Fruit fly (Drosophila melanogaster) whole organism: Measurements from ENCODE around the gene CG43331.

Source experiments
- CG8478 ChIP-seq: fragments of >200 bp; optimal IDR thresholded peaks from 2 replicates; lab custom pipeline; 2018; ENCODE audit warnings: inconsistent platforms
- Dll ChIP-seq: fragments of >200 bp; optimal IDR thresholded peaks from 2 replicates; lab custom pipeline; 2017
- EcR ChIP-seq, 2 experiments: fragments of >200 bp; optimal IDR thresholded peaks; 2 replicates each; lab custom pipeline; 2017; ENCODE audit warnings: missing biosample characterization in 2 of 2, missing genetic modification characterization in 2 of 2, missing genetic modification reagents in 2 of 2
- pan ChIP-seq: fragments of >200 bp; optimal IDR thresholded peaks from 2 replicates; lab custom pipeline; 2017
- psq ChIP-seq: fragments of >200 bp; optimal IDR thresholded peaks from 2 replicates; lab custom pipeline; 2017
- usp ChIP-seq: fragments of >200 bp; optimal IDR thresholded peaks from 2 replicates; lab custom pipeline; 2017; ENCODE audit warnings: missing biosample characterization, missing genetic modification characterization, mixed read lengths

Gene CG43331

DNA sequence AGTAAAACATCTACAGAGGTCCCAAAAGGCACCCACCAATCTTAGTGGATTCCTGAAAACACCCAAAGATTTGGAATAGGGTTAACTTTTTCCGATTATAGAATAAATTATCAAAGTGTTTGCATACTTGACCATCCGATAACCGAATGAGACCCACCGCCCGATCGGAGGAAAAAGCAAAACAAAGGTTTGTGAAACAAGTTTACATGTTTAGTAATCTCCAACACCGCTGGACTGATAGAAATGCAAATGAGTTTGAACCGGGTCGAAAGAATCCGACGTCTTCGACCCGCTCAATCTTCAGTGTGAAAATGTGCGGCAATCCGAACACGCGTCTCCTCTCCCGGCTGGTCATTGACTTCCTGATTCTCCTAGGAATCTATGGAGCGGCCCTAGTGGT, 35.1 kb downstream of the CG43331 start, which contains the start of gene CG11437:
Gene CG11437 (plus strand): TSS at position 301 of the 400 bp plus-strand sequence.
- TF ChIP-seq usp (GFP tag; lab: Kevin White, UChicago) (no peak), Dll (lab: Kevin White, UChicago) (no peak), psq (lab: Kevin White, UChicago) (no peak), CG8478 (lab: Kevin White, UChicago) (no peak)

DNA sequence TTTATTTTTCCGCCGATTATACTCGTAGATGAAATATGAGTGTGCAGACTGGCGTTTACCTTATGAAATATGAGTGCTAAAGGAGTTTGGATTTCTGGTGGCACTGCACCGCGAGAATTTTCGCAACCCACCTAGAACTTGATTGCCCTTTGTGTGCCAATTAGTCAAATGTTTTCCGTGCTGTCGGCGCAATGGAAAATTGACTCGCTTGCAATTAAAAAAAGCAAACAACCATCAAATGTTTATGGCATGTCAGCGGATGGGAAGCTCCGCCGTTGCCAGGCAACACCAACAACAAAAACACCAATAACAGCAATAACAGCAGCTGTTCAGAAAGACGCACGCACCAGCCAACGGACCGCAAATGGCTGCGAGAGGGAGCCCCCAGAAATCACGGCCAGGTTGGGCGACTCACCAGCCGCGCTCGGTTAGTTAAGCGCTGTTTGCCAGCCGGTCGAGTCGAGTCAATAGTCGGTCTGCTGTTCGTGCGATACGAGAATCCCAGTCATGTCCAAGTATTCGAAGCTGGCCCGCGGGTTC, 37.2 kb downstream of the CG43331 start:
- TF ChIP-seq usp (GFP tag; lab: Kevin White, UChicago) (no peak), Dll (lab: Kevin White, UChicago) (no peak), psq (lab: Kevin White, UChicago) (no peak), pan (lab: Kevin White, UChicago) (no peak)

DNA sequence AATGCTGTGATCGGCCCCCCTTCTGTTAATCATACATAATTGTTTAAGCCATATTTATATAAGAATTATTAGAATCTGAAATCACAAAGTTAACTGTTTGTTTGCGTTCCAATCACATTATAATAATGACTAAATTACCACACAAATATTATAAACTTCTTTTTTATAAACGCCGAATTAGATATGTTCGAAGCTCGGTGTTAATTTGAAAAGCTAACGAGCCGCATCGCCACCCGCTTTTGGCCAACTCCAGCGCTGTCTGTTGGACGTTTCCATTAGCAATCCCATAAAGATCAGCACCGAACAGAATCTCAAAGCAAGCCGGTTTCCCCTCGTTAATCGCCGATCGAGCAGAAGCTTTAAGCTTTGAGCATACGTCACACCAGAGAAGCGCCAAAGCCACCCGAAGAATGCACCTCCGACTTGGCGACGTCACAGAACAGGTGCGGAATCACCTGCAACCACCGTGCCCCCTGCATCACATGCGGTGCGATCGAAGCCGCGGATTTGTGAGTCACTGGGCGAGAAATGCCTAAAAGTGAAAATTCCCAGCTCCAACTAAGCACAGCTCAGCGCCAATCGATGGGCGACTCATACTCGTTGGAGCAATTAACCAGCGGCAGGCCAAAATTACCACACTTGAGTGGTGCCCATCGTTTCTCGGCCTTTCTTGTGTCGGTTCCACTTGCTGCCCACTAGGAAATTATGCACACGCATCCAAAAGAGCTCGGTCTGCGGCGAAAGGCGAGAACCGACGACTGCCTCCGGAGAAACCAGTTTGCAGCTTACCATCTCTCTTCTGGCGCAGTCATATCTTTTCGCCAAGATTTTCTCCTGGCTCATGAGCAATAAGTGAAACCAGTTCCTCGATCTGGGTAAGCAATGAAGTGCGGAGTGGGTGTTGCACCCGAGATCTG, 37.9 kb downstream of the CG43331 start, which contains the start of gene CG11438:
Gene CG11438 (plus strand): TSS at position 134 of the 917 bp plus-strand sequence.
- peak; percentile 11 for TF ChIP-seq Dll (lab: Kevin White, UChicago)
- TF ChIP-seq CG8478 (lab: Kevin White, UChicago): no peak

DNA sequence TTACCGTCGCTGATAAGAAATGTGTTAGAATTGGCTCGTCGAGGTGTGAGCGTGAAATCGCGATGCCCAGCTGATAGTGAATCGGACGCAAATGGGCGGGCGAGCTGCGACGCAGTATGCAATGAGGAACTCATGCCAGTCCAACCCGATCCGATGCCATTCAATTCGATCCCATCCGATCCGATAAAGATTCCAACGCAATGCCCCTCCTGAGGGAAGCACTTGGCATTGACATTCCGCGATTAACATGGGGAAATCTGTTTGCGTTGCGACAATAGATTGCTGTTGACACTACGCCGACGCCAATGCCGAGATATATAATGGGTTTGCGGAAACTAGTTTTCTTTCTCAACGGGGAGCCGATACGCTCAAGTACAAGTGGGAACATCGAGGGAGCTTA, 40.2 kb downstream of the CG43331 start:
- TF ChIP-seq pan (lab: Kevin White, UChicago) (no peak), CG8478 (lab: Kevin White, UChicago) (no peak), EcR (GFP tag; optimal IDR thresholded peaks at IDR 0.05; lab: Kevin White, UChicago) (no peak), Dll (lab: Kevin White, UChicago) (no peak)

DNA sequence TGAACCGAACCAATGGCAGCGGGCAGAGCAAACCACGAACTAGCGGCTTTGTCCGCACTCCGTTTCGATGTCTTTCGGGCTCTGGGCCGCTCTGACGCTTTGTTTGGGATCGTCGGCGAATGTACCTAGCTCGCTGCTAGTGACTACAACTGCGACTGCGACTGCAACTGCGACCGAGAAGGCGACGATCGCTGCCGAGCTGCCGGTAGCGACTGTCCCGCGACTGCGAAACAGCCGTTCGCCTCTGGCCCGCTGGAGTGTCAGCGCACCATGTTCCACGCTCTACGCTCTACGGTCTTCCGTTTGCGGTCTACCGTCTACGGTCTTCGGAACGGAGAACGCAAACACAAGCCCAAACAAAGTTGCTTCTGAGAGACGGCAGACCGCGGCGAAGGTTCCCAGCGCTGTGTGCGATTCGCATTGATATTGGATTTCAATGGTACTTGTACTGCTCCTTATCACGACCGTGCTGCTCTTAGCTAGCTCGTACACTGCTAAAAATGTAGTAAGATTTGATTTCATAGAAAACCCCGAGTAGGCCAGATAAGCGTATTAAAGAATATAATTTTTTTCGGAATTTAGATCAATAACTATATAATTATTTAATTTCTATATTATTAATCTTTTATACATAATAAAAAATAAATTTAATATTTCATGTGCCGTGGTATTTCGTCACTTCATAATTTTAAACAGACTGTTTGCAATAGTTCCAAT, 42.6 kb downstream of the CG43331 start, which contains the start of gene laza:
Gene laza (minus strand): TSS at position 214 of the 717 bp plus-strand sequence.
- TF ChIP-seq psq (lab: Kevin White, UChicago) (no peak), usp (GFP tag; lab: Kevin White, UChicago) (no peak), CG8478 (lab: Kevin White, UChicago) (no peak), pan (lab: Kevin White, UChicago) (no peak), Dll (lab: Kevin White, UChicago) (no peak), EcR (GFP tag; optimal IDR thresholded peaks at IDR 0.05; lab: Kevin White, UChicago) (no peak)

DNA sequence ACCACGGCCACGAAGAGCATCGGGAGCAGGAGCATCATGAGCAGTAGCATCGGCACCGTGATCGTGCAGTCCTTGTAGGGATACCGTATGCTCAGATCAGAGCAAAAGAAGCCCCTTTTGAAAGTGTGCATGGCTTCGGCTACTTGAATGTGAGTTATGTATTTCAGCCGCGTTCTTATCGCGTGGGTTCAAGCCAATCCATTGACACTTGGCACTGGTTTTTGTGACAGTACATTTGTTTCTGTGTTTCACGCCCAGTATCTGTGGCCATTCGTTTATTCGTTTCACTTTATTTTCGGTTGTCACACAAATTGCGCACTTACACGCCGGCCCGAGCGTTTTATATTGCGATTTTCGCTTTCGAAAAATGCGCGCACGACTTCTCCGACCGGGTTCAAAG, 43.2 kb downstream of the CG43331 start:
- TF ChIP-seq Dll (lab: Kevin White, UChicago) (no peak), psq (lab: Kevin White, UChicago) (no peak), CG8478 (lab: Kevin White, UChicago) (no peak), usp (GFP tag; lab: Kevin White, UChicago) (no peak), pan (lab: Kevin White, UChicago) (no peak), EcR (GFP tag; optimal IDR thresholded peaks at IDR 0.05; lab: Kevin White, UChicago) (no peak)

DNA sequence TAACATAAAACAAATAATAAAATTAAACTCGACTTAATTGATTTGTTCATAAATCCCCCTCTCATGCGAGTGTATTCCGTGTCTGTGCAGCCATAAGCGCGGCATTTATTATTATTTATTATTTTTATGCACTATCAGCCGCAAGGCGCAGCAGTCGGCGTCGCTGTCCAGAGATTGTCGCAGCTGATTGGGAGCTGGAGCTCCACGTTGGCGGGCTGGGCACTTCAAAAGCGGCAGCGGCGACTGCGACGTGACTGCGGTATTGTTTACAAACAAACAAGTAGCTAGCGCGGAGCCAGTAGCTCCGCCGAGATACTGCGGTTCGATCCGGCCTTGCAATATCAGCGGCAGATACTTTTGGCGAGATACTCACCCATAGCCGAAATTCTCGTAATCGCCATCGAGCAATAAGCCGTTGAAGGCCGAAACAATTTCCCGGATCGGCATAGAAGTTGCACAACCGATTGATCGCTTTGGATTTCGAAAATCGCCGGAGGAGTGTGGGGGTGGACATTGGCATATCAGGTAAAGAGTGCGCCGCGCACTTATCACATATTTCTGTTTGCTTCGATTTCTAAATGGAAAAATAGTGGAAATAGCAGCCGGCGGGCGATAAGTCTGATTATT, 44.6 kb downstream of the CG43331 start:
- TF ChIP-seq CG8478 (lab: Kevin White, UChicago): no peak
- TF ChIP-seq EcR (GFP tag; optimal IDR thresholded peaks at IDR 0.05; lab: Kevin White, UChicago): no peak
- TF ChIP-seq Dll (lab: Kevin White, UChicago): no peak
- TF ChIP-seq usp (GFP tag; lab: Kevin White, UChicago): no peak
- TF ChIP-seq pan (lab: Kevin White, UChicago): no peak
- no peak for TF ChIP-seq psq (lab: Kevin White, UChicago)

DNA sequence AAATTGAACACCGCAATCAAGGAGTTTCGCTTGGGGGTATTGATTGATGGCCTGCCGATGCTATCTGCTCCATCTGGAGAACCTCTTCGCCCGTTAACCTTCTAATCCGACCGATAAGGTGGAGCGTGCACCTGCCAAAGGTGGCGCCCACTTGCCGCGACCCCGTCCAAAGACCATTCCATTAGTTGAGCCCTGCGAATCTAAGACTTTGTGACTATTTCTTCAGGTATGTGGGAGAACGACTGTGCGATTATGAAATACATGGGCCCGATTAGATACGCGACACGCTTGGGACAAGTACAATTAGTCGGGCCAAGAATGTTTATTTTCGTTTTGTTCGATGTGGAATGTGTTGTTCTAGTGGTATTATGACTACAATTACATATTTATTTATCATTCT, 45.4 kb downstream of the CG43331 start:
- TF ChIP-seq pan (lab: Kevin White, UChicago) (no peak), CG8478 (lab: Kevin White, UChicago) (no peak), EcR (GFP tag; optimal IDR thresholded peaks at IDR 0.05; lab: Kevin White, UChicago) (no peak), usp (GFP tag; lab: Kevin White, UChicago) (no peak)

DNA sequence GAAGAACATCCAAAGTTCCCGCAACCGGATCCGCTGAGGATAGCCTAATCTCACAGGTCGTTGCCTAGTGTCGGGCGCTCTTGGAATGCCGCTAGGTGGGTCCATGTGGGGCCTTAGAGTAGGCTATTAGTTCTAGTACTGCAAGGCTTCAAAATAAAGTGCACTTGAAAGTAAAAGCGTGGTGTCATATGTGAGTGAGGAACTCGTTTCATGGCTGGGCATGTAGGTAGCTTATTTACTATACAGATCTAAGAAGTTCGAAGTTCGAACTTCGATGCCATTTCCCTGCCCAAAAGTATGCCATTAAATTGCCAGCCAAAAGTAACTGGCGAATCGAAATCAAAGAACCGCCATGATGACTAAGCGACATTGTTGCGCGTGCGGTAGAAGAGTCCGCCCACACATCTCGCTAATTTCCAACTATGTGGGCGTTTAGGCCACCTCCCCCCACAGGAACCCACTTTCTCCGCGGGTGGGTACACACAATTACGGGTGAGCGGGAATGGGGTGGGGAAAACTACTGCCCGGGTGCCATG, 47.6 kb downstream of the CG43331 start:
- TF ChIP-seq CG8478 (lab: Kevin White, UChicago) (no peak), EcR (GFP tag; optimal IDR thresholded peaks at IDR 0.05; lab: Kevin White, UChicago) (no peak), usp (GFP tag; lab: Kevin White, UChicago) (no peak), psq (lab: Kevin White, UChicago) (no peak), Dll (lab: Kevin White, UChicago) (no peak), pan (lab: Kevin White, UChicago) (no peak)

DNA sequence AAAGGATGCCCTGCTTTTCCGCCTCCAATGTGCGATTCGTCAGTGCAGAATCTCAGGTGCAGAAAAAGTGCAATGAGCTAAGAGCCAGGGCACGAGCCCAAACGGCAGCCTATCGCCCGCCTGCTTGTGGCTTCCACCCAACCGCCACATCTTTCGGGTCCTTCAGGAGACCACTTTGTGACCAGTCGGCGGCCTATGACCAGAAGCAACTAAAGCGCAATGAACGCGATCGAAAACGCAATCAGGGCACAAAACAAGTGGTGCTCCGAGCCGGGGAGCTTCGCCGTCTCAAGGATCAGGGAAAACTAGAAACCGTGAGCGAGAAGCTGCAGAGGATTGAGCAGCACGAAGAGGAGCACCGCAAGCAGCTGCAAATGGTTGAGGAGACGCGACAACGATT, 49.3 kb downstream of the CG43331 start, which contains the start of gene CG11449:
Gene CG11449 (plus strand): TSS at position 6 of the 400 bp plus-strand sequence.
- TF ChIP-seq EcR (GFP tag; optimal IDR thresholded peaks at IDR 0.05; lab: Kevin White, UChicago) (no peak), CG8478 (lab: Kevin White, UChicago) (no peak), usp (GFP tag; lab: Kevin White, UChicago) (no peak), Dll (lab: Kevin White, UChicago) (no peak), pan (lab: Kevin White, UChicago) (no peak), psq (lab: Kevin White, UChicago) (no peak)
